Worm (Caenorhabditis elegans): Measurements from ENCODE around the gene str-18.

str-18 gene

DNA sequence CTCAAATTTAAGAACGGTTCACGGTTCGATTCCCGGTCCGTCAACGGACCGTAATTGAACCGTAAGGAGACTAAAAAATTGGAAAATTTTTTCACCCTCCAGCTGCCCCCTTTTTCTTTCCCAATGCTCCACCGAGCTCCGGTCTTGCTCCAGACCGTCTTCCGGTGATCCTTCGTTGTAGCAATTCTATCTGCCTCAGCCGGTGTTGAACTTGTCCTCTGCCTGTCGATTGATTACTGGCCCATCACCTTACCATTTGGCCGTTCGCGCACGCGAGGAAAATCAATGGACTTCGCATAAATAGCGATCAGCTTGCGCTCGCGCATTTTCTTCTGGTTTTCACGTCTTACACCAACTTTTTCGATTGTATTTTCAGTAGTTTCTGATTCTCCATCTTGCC, 25.6 kb upstream of the str-18 start (continued):
- TF ChIP-seq madf-6 (GFP tag; IDR thresholded peaks at IDR 0.05), result peak; percentile 79
- peak; percentile 79 for TF ChIP-seq mcd-1 (GFP tag; IDR thresholded peaks at IDR 0.05)
- peak; percentile 77; the same call in 1 of the 2 replicates for TF ChIP-seq ztf-28 (GFP tag; IDR thresholded peaks at IDR 0.05)
- TF ChIP-seq lin-26 (GFP tag; IDR thresholded peaks at IDR 0.05), result peak; percentile 99
- TF ChIP-seq egl-44 (GFP tag; IDR thresholded peaks at IDR 0.05), result peak; percentile 95

DNA sequence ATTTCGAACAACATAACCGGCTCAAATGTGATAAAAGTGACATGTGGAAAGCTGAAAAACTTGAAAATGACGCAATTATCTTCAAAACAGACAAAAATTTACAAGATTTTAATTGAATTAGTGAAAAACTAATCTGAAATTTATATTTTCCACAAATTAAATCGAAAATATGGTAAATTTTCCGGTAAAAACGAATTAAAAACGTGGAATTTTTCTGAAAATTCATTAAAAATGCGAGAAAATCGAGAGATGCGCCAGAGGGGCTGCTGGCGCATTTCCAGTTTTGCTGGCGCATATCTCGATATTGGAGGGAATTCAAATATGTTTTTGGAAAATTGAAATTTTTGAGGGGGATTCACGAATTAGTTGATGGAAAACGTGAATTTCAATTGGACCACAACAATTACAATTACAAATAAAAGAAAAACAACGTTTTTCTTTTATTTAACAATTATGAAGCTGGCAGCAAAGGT, 24.4 kb upstream of the str-18 start, which contains the start of the genes haf-3 and F57A10.2:
Gene haf-3, minus strand, starts transcription at position 51 of the 473 bp plus-strand sequence.
Gene F57A10.2, plus strand, starts transcription at position 454 of the 473 bp plus-strand sequence.
- TF ChIP-seq madf-6 (GFP tag; IDR thresholded peaks at IDR 0.05), result peak; percentile 85
- TF ChIP-seq nhr-27 (tag; optimal IDR thresholded peaks at IDR 0.05), result no peak
- peak; percentile 81; the same call in 1 of the 2 replicates for TF ChIP-seq madf-3 (GFP tag; IDR thresholded peaks at IDR 0.05)
- TF ChIP-seq F57C9.4 (tag; optimal IDR thresholded peaks at IDR 0.05), result no peak
- TF ChIP-seq Y56A3A.18 (GFP tag; IDR thresholded peaks at IDR 0.05), result peak; percentile 71
- peak; percentile 56 for TF ChIP-seq xnd-1 (tag; optimal IDR thresholded peaks at IDR 0.05)
- TF ChIP-seq F55B11.4 (tag; optimal IDR thresholded peaks at IDR 0.05; ENCODE audit: borderline replicate concordance, insufficient read depth), result no peak
- no peak for TF ChIP-seq lin-26 (GFP tag; IDR thresholded peaks at IDR 0.05)
- TF ChIP-seq nfya-2 (GFP tag; IDR thresholded peaks at IDR 0.05), result no peak
- TF ChIP-seq hmg-20 (GFP tag; IDR thresholded peaks at IDR 0.05), result peak; percentile 75; the same call in 1 of the 2 replicates
- no peak for TF ChIP-seq T07F8.4 (tag; optimal IDR thresholded peaks at IDR 0.05)
- peak; percentile 35 for TF ChIP-seq F49E8.2 (tag; optimal IDR thresholded peaks at IDR 0.05; ENCODE audit: insufficient read depth)
- peak; percentile 90 for TF ChIP-seq rcor-1 (GFP tag; IDR thresholded peaks at IDR 0.05)
- TF ChIP-seq let-607 (tag; optimal IDR thresholded peaks at IDR 0.05), result peak in 1 of 2 experiments; percentile 71
- peak; percentile 70 for TF ChIP-seq repo-1 (tag; optimal IDR thresholded peaks at IDR 0.05)
- no peak for TF ChIP-seq hlh-26 (GFP tag; conservative IDR thresholded peaks at IDR 0.05)
- TF ChIP-seq B0019.2 (GFP tag; conservative IDR thresholded peaks at IDR 0.05), result no peak
- TF ChIP-seq bed-2 (GFP tag; IDR thresholded peaks at IDR 0.05), result no peak
- TF ChIP-seq snpc-4 (GFP tag; optimal IDR thresholded peaks at IDR 0.05), result peak; percentile 36
- TF ChIP-seq snpc-4 (tag; optimal IDR thresholded peaks at IDR 0.05), result peak; percentile 70 to 86 (median 81)
- TF ChIP-seq efl-1 (GFP tag; optimal IDR thresholded peaks at IDR 0.05), result peak; percentile 90
- no peak for TF ChIP-seq dpff-1 (tag; optimal IDR thresholded peaks at IDR 0.05)
- 0 out of 2 replicates have a peak, but pooled peaks have one; percentile 45 for TF ChIP-seq F39B2.1 (GFP tag; IDR thresholded peaks at IDR 0.05)
- TF ChIP-seq let-526 (GFP tag; IDR thresholded peaks at IDR 0.05), result 0 out of 2 replicates have a peak, but pooled peaks have one; percentile 32
- no peak for TF ChIP-seq egl-44 (GFP tag; IDR thresholded peaks at IDR 0.05)
- TF ChIP-seq lsy-27 (tag; optimal IDR thresholded peaks at IDR 0.05; ENCODE audit: borderline replicate concordance, insufficient read depth), result no peak
- peak; percentile 65 for TF ChIP-seq him-1 (tag; optimal IDR thresholded peaks at IDR 0.05)
- no peak for TF ChIP-seq T26A5.8 (tag; optimal IDR thresholded peaks at IDR 0.05)
- no peak for TF ChIP-seq zfh-2 (GFP tag; conservative IDR thresholded peaks at IDR 0.05)
- TF ChIP-seq ZK185.1 (tag; optimal IDR thresholded peaks at IDR 0.05; ENCODE audit: poor library complexity, severe bottlenecking), result peak; percentile 75
- TF ChIP-seq attf-5 (GFP tag; optimal IDR thresholded peaks at IDR 0.05), result peak; percentile 50
- no peak for TF ChIP-seq egl-18 (GFP tag; IDR thresholded peaks at IDR 0.05)
- TF ChIP-seq lir-1 (GFP tag; conservative IDR thresholded peaks at IDR 0.05), result peak; percentile 65; the same call in 1 of the 2 replicates
- TF ChIP-seq F23B12.7 (tag; optimal IDR thresholded peaks at IDR 0.05; ENCODE audit: insufficient read depth), result peak; percentile 86
- TF ChIP-seq ztf-26 (tag; optimal IDR thresholded peaks at IDR 0.05), result peak; percentile 51
- TF ChIP-seq hsf-1 (GFP tag; IDR thresholded peaks at IDR 0.05), result peak; percentile 82
- TF ChIP-seq B0336.3 (GFP tag; IDR thresholded peaks at IDR 0.05), result peak; percentile 86
- peak; percentile 83 for TF ChIP-seq snpc-3.4 (tag; optimal IDR thresholded peaks at IDR 0.05)
- TF ChIP-seq pbrm-1 (GFP tag; IDR thresholded peaks at IDR 0.05), result peak; percentile 92
- TF ChIP-seq lsl-1 (GFP tag; optimal IDR thresholded peaks at IDR 0.05), result peak; percentile 71
- TF ChIP-seq ekl-4 (GFP tag; IDR thresholded peaks at IDR 0.05), result peak; percentile 82
- peak; percentile 46 for TF ChIP-seq snpc-1.1 (tag; optimal IDR thresholded peaks at IDR 0.05; ENCODE audit: insufficient read depth)
- peak; percentile 86 for TF ChIP-seq ceh-100 (GFP tag; IDR thresholded peaks at IDR 0.05)
